Fruit fly (Drosophila melanogaster) whole organism, embryonic: Measurements from ENCODE around the gene RpS17.

Experiments
- B-H2 ChIP-seq: fragments of 200-800 bp; sonication (Bioruptor generic); optimal IDR thresholded peaks from 2 replicates; lab custom pipeline; 2018; ENCODE audit warnings: missing biosample characterization, mild to moderate bottlenecking, missing genetic modification characterization
- CG10959 ChIP-seq: fragments of 200-800 bp; sonication (Bioruptor generic); IDR thresholded peaks from 2 replicates; pipeline ENCODE4 v1.3.6; 2022; ENCODE audit warnings: missing biosample characterization, missing genetic modification characterization
- CG11560 ChIP-seq: fragments of 200-800 bp; sonication (Bioruptor generic); IDR thresholded peaks from 3 replicates; pipeline ENCODE4 v1.3.6; 2022; ENCODE audit warnings: missing biosample characterization, missing genetic modification characterization
- CG12155 ChIP-seq: fragments of 200-800 bp; sonication (Bioruptor generic); optimal IDR thresholded peaks from 3 replicates; lab custom pipeline; 2016; ENCODE audit warnings: missing biosample characterization, missing genetic modification characterization
- CG14014 ChIP-seq: fragments of 200-800 bp; sonication (Bioruptor generic); IDR thresholded peaks from 2 replicates; pipeline ENCODE4 v1.3.6; 2022; ENCODE audit warnings: missing biosample characterization, missing genetic modification characterization
- CG1602 ChIP-seq: fragments of 200-800 bp; sonication (Bioruptor generic); optimal IDR thresholded peaks from 3 replicates; lab custom pipeline; 2016; ENCODE audit warnings: missing biosample characterization, missing genetic modification characterization
- CG17912 ChIP-seq: fragments of 200-800 bp; sonication (Bioruptor generic); optimal IDR thresholded peaks from 2 replicates; lab custom pipeline; 2018; ENCODE audit warnings: missing biosample characterization, mild to moderate bottlenecking, missing genetic modification characterization
- CG2199 ChIP-seq: fragments of 200-800 bp; sonication (Bioruptor generic); IDR thresholded peaks from 3 replicates; pipeline ENCODE4 v1.3.6; 2022; ENCODE audit warnings: missing biosample characterization, missing genetic modification characterization
- CG2678 ChIP-seq: fragments of 200-800 bp; sonication (Bioruptor generic); optimal IDR thresholded peaks from 3 replicates; lab custom pipeline; 2019; ENCODE audit warnings: missing biosample characterization, mild to moderate bottlenecking, missing genetic modification characterization, moderate library complexity
- CG3065 ChIP-seq: fragments of 200-800 bp; sonication (Bioruptor generic); optimal IDR thresholded peaks from 2 replicates; lab custom pipeline; 2016; ENCODE audit warnings: missing biosample characterization, missing genetic modification characterization
- CG3163 ChIP-seq: fragments of 200-800 bp; sonication (Bioruptor generic); optimal IDR thresholded peaks from 3 replicates; lab custom pipeline; 2016; ENCODE audit warnings: missing biosample characterization, missing genetic modification characterization
- CG34376 ChIP-seq: fragments of 200-800 bp; sonication (Bioruptor generic); optimal IDR thresholded peaks from 2 replicates; lab custom pipeline; 2018; ENCODE audit warnings: missing biosample characterization, mild to moderate bottlenecking, missing genetic modification characterization
- CG3726 ChIP-seq: fragments of 200-800 bp; sonication (Bioruptor generic); IDR thresholded peaks from 3 replicates; pipeline ENCODE4, ENCODE4 v1.3.6; 2022; ENCODE audit warnings: missing biosample characterization, missing genetic modification characterization
- CG42726 ChIP-seq: fragments of 200-800 bp; sonication (Bioruptor generic); IDR thresholded peaks from 2 replicates; pipeline ENCODE4 v1.3.6; 2022; ENCODE audit warnings: missing biosample characterization, missing genetic modification characterization; ENCODE audit not compliant: partially characterized antibody
- CG4404 ChIP-seq: fragments of 200-800 bp; sonication (Bioruptor generic); IDR thresholded peaks from 2 replicates; pipeline ENCODE4 v1.3.6; 2022; ENCODE audit warnings: missing biosample characterization, missing genetic modification characterization
- CG4707 ChIP-seq: fragments of 200-800 bp; sonication (Bioruptor generic); optimal IDR thresholded peaks from 2 replicates; lab custom pipeline; 2018; ENCODE audit warnings: missing biosample characterization, mild to moderate bottlenecking, missing genetic modification characterization, moderate library complexity
- CG5180 ChIP-seq: fragments of 200-800 bp; sonication (Bioruptor generic); optimal IDR thresholded peaks from 3 replicates; lab custom pipeline; 2017; ENCODE audit warnings: missing biosample characterization, missing genetic modification characterization, mild to moderate bottlenecking, moderate library complexity, missing genetic modification reagents
- CG6689 ChIP-seq: fragments of 200-800 bp; sonication (Bioruptor generic); IDR thresholded peaks from 2 replicates; pipeline ENCODE4 v1.3.6; 2022; ENCODE audit warnings: missing biosample characterization, missing genetic modification characterization
- CG7556 ChIP-seq: fragments of 200-800 bp; sonication (Bioruptor generic); optimal IDR thresholded peaks from 2 replicates; lab custom pipeline; 2017; ENCODE audit warnings: missing biosample characterization, mild to moderate bottlenecking, missing genetic modification characterization
- CoRest ChIP-seq: fragments of 200-800 bp; sonication (Bioruptor generic); optimal IDR thresholded peaks from 3 replicates; lab custom pipeline; 2018; ENCODE audit warnings: missing biosample characterization, mild to moderate bottlenecking, missing genetic modification characterization, moderate library complexity
- Dad ChIP-seq: fragments of 200-800 bp; sonication (Bioruptor generic); optimal IDR thresholded peaks from 3 replicates; lab custom pipeline; 2016; ENCODE audit warnings: missing biosample characterization, missing genetic modification characterization
- Deaf1 ChIP-seq: fragments of 200-800 bp; optimal IDR thresholded peaks from 3 replicates; lab custom pipeline; 2019; ENCODE audit warnings: missing biosample characterization, mild to moderate bottlenecking, missing genetic modification characterization, moderate library complexity
- Dll ChIP-seq: fragments of 200-800 bp; sonication (Bioruptor generic); IDR thresholded peaks from 4 replicates; pipeline ENCODE4 v1.3.6; 2022; ENCODE audit warnings: missing biosample characterization, missing genetic modification characterization; ENCODE audit not compliant: partially characterized antibody
- Ets65A ChIP-seq: fragments of 200-800 bp; sonication (Bioruptor generic); peaks from one replicate; lab custom pipeline; 2016; ENCODE audit warnings: missing biosample characterization, missing genetic modification characterization
- Gsc ChIP-seq: fragments of 200-800 bp; sonication (Bioruptor generic); IDR thresholded peaks from 2 replicates; pipeline ENCODE4 v1.3.6; 2022; ENCODE audit warnings: missing biosample characterization, missing genetic modification characterization
- HHEX ChIP-seq: fragments of 200-800 bp; sonication (Bioruptor generic); optimal IDR thresholded peaks from 3 replicates; lab custom pipeline; 2017; ENCODE audit warnings: missing biosample characterization, mild to moderate bottlenecking, missing genetic modification characterization, missing genetic modification reagents
- Hsf ChIP-seq: fragments of 200-800 bp; sonication (Bioruptor generic); optimal IDR thresholded peaks from 3 replicates; lab custom pipeline; 2016; ENCODE audit warnings: missing biosample characterization, missing genetic modification characterization
- Mad ChIP-seq: fragments of 200-800 bp; sonication (Bioruptor generic); optimal IDR thresholded peaks from 2 replicates; lab custom pipeline; 2016; ENCODE audit warnings: missing biosample characterization, missing genetic modification characterization
- NC2α ChIP-seq: fragments of 200-800 bp; sonication (Bioruptor generic); optimal IDR thresholded peaks from 2 replicates; lab custom pipeline; 2016; ENCODE audit warnings: missing biosample characterization, missing genetic modification characterization
- Oli ChIP-seq: fragments of 200-800 bp; sonication (Bioruptor generic); optimal IDR thresholded peaks from 2 replicates; lab custom pipeline; 2018; ENCODE audit warnings: missing biosample characterization, mild to moderate bottlenecking, missing genetic modification characterization, moderate library complexity
- Scr ChIP-seq: fragments of 200-800 bp; sonication (Bioruptor generic); IDR thresholded peaks from 2 replicates; pipeline ENCODE4 v1.3.6; 2022; ENCODE audit warnings: missing biosample characterization, missing genetic modification characterization; ENCODE audit not compliant: partially characterized antibody
- az2 ChIP-seq: fragments of 200-800 bp; sonication (Bioruptor generic); optimal IDR thresholded peaks from 3 replicates; lab custom pipeline; 2016; ENCODE audit warnings: missing biosample characterization, missing genetic modification characterization
- bcd ChIP-seq: fragments of 200-800 bp; sonication (Bioruptor generic); optimal IDR thresholded peaks from 2 replicates; lab custom pipeline; 2017; ENCODE audit warnings: missing biosample characterization, mild to moderate bottlenecking, missing genetic modification characterization
- crc ChIP-seq: fragments of 200-800 bp; sonication (Bioruptor generic); optimal IDR thresholded peaks from 2 replicates; lab custom pipeline; 2016; ENCODE audit warnings: missing biosample characterization, missing genetic modification characterization
- dan ChIP-seq: fragments of 200-800 bp; sonication (Bioruptor generic); IDR thresholded peaks from 2 replicates; pipeline ENCODE4 v1.3.6; 2022; ENCODE audit warnings: missing biosample characterization, missing genetic modification characterization
- dmrt99B ChIP-seq: fragments of 200-800 bp; sonication (Bioruptor generic); optimal IDR thresholded peaks from 2 replicates; lab custom pipeline; 2018; ENCODE audit warnings: missing biosample characterization, mild to moderate bottlenecking, missing genetic modification characterization, moderate library complexity
- eyg ChIP-seq: fragments of 200-800 bp; sonication (Bioruptor generic); optimal IDR thresholded peaks from 3 replicates; lab custom pipeline; 2016; ENCODE audit warnings: missing biosample characterization, missing genetic modification characterization
- fu2 ChIP-seq: fragments of 200-800 bp; sonication (Bioruptor generic); optimal IDR thresholded peaks from 2 replicates; lab custom pipeline; 2016; ENCODE audit warnings: missing biosample characterization, missing genetic modification characterization
- gem ChIP-seq: fragments of 200-800 bp; sonication (Bioruptor generic); optimal IDR thresholded peaks from 2 replicates; lab custom pipeline; 2019; ENCODE audit warnings: missing biosample characterization, mild to moderate bottlenecking, missing genetic modification characterization, moderate library complexity
- gsb ChIP-seq: fragments of 200-800 bp; sonication (Bioruptor generic); IDR thresholded peaks from 2 replicates; pipeline ENCODE4 v1.3.6; 2022; ENCODE audit warnings: missing biosample characterization, missing genetic modification characterization
- gt ChIP-seq: fragments of 200-800 bp; sonication (Bioruptor generic); IDR thresholded peaks from 2 replicates; pipeline ENCODE4 v1.3.6; 2022; ENCODE audit warnings: missing biosample characterization, missing genetic modification characterization
- jigr1 ChIP-seq: fragments of 200-800 bp; sonication (Bioruptor generic); IDR thresholded peaks from 3 replicates; pipeline ENCODE4 v1.3.6; 2022; ENCODE audit warnings: missing biosample characterization, missing genetic modification characterization
- knrl ChIP-seq: fragments of 200-800 bp; sonication (Bioruptor generic); IDR thresholded peaks from 3 replicates; pipeline ENCODE4 v1.3.6; 2022; ENCODE audit warnings: missing biosample characterization, missing genetic modification characterization; ENCODE audit not compliant: partially characterized antibody
- lilli ChIP-seq: fragments of 200-800 bp; sonication (Bioruptor generic); optimal IDR thresholded peaks from 3 replicates; lab custom pipeline; 2016; ENCODE audit warnings: missing biosample characterization, missing genetic modification characterization
- mirr ChIP-seq: fragments of 200-800 bp; sonication (Bioruptor generic); optimal IDR thresholded peaks from 3 replicates; lab custom pipeline; 2018; ENCODE audit warnings: missing biosample characterization, mild to moderate bottlenecking, missing genetic modification characterization
- peb ChIP-seq: fragments of 200-800 bp; sonication (Bioruptor generic); IDR thresholded peaks from 2 replicates; pipeline ENCODE4 v1.3.6; 2022; ENCODE audit warnings: missing biosample characterization, missing genetic modification characterization
- pros ChIP-seq: fragments of 200-800 bp; sonication (Bioruptor generic); optimal IDR thresholded peaks from 3 replicates; lab custom pipeline; 2019; ENCODE audit warnings: missing biosample characterization, mild to moderate bottlenecking, missing genetic modification characterization, moderate library complexity
- pzg ChIP-seq: fragments of 200-800 bp; sonication (Bioruptor generic); optimal IDR thresholded peaks from 3 replicates; lab custom pipeline; 2018; ENCODE audit warnings: missing biosample characterization, mild to moderate bottlenecking, missing genetic modification characterization, moderate library complexity
- salm ChIP-seq: fragments of 200-800 bp; sonication (Bioruptor generic); optimal IDR thresholded peaks from 2 replicates; lab custom pipeline; 2018; ENCODE audit warnings: missing biosample characterization, mild to moderate bottlenecking, missing genetic modification characterization
- seq ChIP-seq: fragments of 200-800 bp; sonication (Bioruptor generic); IDR thresholded peaks from 2 replicates; pipeline ENCODE4 v1.3.6; 2022; ENCODE audit warnings: missing biosample characterization, missing genetic modification characterization
- stwl ChIP-seq: fragments of 200-800 bp; sonication (Bioruptor generic); optimal IDR thresholded peaks from 3 replicates; lab custom pipeline; 2018; ENCODE audit warnings: missing biosample characterization, mild to moderate bottlenecking, missing genetic modification characterization, moderate library complexity
- tx ChIP-seq: fragments of 200-800 bp; sonication (Bioruptor generic); optimal IDR thresholded peaks from 2 replicates; lab custom pipeline; 2016; ENCODE audit warnings: missing biosample characterization, missing genetic modification characterization
- zfh2 ChIP-seq: fragments of 200-800 bp; sonication (Bioruptor generic); optimal IDR thresholded peaks from 2 replicates; lab custom pipeline; 2016; ENCODE audit warnings: missing biosample characterization, missing genetic modification characterization

Gene RpS17

DNA sequence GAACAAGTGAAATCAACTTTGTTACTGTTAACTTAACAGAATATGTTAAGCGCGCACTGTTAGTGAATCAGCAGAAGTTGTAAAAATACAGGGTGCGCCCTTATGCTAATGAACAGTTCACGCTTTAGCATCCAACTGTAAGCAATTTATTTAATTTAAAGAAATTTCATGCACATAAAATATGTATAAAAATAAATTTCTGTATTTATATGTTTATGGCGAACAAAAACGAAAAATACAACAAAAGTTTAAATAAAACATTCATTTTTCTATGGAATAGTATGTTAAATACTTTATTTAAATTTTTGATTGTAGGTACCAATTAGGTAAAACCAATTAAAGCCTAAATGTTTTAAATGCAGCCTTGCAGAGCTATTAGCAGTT is 5.1 kb downstream of the RpS17 start (continued):
- no peak for TF ChIP-seq Gsc
- no peak for TF ChIP-seq CG4707
- TF ChIP-seq Dad (GFP tag; lab: Kevin White, UChicago), result no peak
- no peak for TF ChIP-seq CG1602
- TF ChIP-seq Scr (GFP tag; lab: Robert Waterston, UW), result no peak
- no peak for TF ChIP-seq pros
- no peak for TF ChIP-seq Ets65A (GFP tag; lab: Kevin White, UChicago)
- no peak for TF ChIP-seq eyg
- TF ChIP-seq mirr (GFP tag; lab: Kevin White, UChicago), result no peak
- peak; percentile 39 for TF ChIP-seq stwl (tag; lab: Kevin White, UChicago)
- no peak for TF ChIP-seq dan (GFP tag; lab: Robert Waterston, UW)
- no peak for TF ChIP-seq CG42726 (GFP tag; lab: Robert Waterston, UW)
- TF ChIP-seq CG7556 (GFP tag; lab: Kevin White, UChicago), result peak; percentile 27
- TF ChIP-seq B-H2 (GFP tag; lab: Kevin White, UChicago), result no peak
- no peak for TF ChIP-seq tx (GFP tag; lab: Kevin White, UChicago)
- TF ChIP-seq CG17912, result no peak
- no peak for TF ChIP-seq jigr1 (GFP tag; lab: Robert Waterston, UW)
- peak; percentile 32 for TF ChIP-seq CoRest (tag; lab: Kevin White, UChicago)
- no peak for TF ChIP-seq zfh2 (GFP tag; lab: Kevin White, UChicago)
- TF ChIP-seq CG11560 (tag; lab: Robert Waterston, UW), result no peak
- no peak for TF ChIP-seq knrl (GFP tag; lab: Robert Waterston, UW)
- TF ChIP-seq Dll (GFP tag; lab: Robert Waterston, UW), result no peak
- TF ChIP-seq CG2678 (tag; lab: Kevin White, UChicago), result peak; percentile 53
- TF ChIP-seq NC2α (GFP tag; lab: Kevin White, UChicago), result no peak
- no peak for TF ChIP-seq CG10959 (GFP tag; lab: Robert Waterston, UW)
- peak; percentile 12 for TF ChIP-seq CG12155 (GFP tag; lab: Kevin White, UChicago)
- TF ChIP-seq CG2199 (GFP tag; lab: Robert Waterston, UW), result no peak
- peak; percentile 65 for TF ChIP-seq seq
- no peak for TF ChIP-seq crc (GFP tag; lab: Kevin White, UChicago)
- no peak for TF ChIP-seq salm
- no peak for TF ChIP-seq CG6689 (GFP tag; lab: Robert Waterston, UW)
- TF ChIP-seq CG4404, result no peak
- TF ChIP-seq dmrt99B (tag; lab: Kevin White, UChicago), result peak; percentile 23
- TF ChIP-seq CG3726 (GFP tag; lab: Robert Waterston, UW), result no peak
- TF ChIP-seq CG5180 (GFP tag; lab: Kevin White, UChicago), result no peak
- TF ChIP-seq gem (tag; lab: Kevin White, UChicago), result peak; percentile 65
- TF ChIP-seq Oli (tag; lab: Kevin White, UChicago), result peak; percentile 2
- no peak for TF ChIP-seq bcd
- no peak for TF ChIP-seq gsb (GFP tag; lab: Robert Waterston, UW)
- peak; percentile 14 for TF ChIP-seq Deaf1 (tag; lab: Kevin White, UChicago)
- no peak for TF ChIP-seq pzg (GFP tag; lab: Kevin White, UChicago)
- TF ChIP-seq CG34376 (GFP tag; lab: Kevin White, UChicago), result no peak
- TF ChIP-seq Mad (GFP tag; lab: Kevin White, UChicago), result no peak
- no peak for TF ChIP-seq gt
- TF ChIP-seq CG3163 (GFP tag; lab: Kevin White, UChicago), result no peak
- TF ChIP-seq lilli, result no peak
- peak; percentile 57 for TF ChIP-seq HHEX (GFP tag; lab: Kevin White, UChicago)
- TF ChIP-seq az2, result no peak
- no peak for TF ChIP-seq CG3065 (GFP tag; lab: Kevin White, UChicago)
- TF ChIP-seq CG14014, result peak; percentile 37; the same call in 1 of the 2 replicates
- no peak for TF ChIP-seq fu2 (GFP tag; lab: Kevin White, UChicago)
- no peak for TF ChIP-seq Hsf (GFP tag; lab: Kevin White, UChicago)
- TF ChIP-seq peb, result no peak
